Worm (Caenorhabditis elegans): ENCODE results near the gene nhr-180.

DNA sequence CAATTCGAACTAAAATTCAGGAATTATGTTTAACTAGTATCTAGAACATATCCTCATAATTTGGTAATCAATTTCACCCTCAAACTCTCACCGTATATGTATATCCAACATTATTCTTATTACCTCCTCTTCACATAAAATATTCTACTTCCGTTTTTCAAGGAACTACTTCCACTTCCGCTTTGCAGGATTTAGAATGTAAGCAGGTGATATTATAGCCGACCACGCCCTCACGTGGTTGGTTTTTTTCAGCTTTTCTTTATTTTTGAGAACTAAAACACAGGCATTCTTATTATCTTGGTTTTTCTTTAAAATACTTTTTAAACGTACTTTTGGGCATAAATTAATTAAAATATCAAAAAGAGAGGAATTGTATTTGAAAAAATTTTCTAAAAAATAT is 49.4 kb downstream of the nhr-180 start:
- no peak for TF ChIP-seq C38D4.7 (GFP tag; optimal IDR thresholded peaks at IDR 0.05)
- TF ChIP-seq ama-1 (optimal IDR thresholded peaks at IDR 0.05): no peak
- TF ChIP-seq elt-2 (tag; optimal IDR thresholded peaks at IDR 0.05): no peak
- no peak for TF ChIP-seq odd-2 (tag; optimal IDR thresholded peaks at IDR 0.05)
- no peak for TF ChIP-seq npax-4 (tag; optimal IDR thresholded peaks at IDR 0.05)
- no peak for TF ChIP-seq hlh-30 (tag; optimal IDR thresholded peaks at IDR 0.05; ENCODE audit: insufficient read depth)
- TF ChIP-seq ceh-22 (tag; optimal IDR thresholded peaks at IDR 0.05): no peak
- no peak for TF ChIP-seq pag-3 (tag; optimal IDR thresholded peaks at IDR 0.05; ENCODE audit: borderline replicate concordance)
- no peak for TF ChIP-seq ceh-2 (tag; optimal IDR thresholded peaks at IDR 0.05)

Data from whole organism, late embryonic.